Fruit fly (Drosophila melanogaster): ENCODE data around the gene Whamy.

The Whamy gene

DNA sequence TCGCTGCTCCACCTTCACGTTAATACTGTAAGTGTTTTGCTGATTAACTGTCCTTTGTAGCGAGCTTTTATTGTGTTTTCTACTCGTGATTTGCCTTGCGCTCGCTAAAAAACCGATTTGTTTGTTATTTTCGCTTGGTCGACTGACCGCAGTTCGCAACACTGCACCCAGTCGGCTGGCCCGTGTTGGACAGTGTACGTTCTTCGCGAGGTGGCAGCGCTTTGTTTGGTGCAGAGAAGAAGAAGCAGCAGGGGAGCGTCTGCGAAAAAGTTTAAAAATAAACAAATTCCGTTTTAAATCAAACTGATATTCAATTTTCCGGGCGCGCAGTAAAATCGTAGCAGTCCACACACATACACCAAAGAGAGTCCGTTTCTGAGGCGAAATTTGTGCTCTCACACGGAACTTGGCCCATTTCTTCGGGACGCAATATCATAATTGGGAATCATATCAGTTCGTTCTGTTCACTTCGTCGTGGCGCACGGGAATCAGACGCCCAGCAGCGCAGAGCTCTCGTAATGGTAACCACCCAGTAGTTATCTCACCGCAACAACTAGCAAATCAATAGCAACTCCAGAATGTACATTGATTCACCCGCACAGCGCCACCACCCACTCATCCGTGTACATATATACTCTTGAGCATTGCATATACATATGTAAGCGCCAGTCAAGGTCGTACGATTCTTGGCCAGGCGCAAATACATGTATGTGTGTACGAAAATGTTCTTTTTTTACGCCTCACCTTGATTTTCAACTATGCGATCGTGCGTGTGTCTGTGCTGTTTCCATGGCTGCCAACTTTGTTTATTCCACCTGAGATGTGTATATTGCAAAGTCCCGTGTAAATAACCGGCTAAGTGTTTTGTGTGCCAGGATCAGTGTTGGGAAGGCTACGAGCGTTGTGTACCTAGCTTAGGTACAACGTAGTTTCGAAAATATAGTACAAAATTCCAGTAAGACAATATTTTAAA, 6.3 kb downstream of the Whamy start, which contains the start of gene Naa80:
TSS of gene Naa80 (plus strand) at position 215 of the 973 bp plus-strand sequence.
- TF ChIP-seq Hr39 (GFP tag; optimal IDR thresholded peaks at IDR 0.05) (peak; percentile 67), spab (GFP tag; optimal IDR thresholded peaks at IDR 0.05) (peak; percentile 28), Met (GFP tag; optimal IDR thresholded peaks at IDR 0.05) (no peak), Lpt (GFP tag; optimal IDR thresholded peaks at IDR 0.05) (peak; percentile 35), fd59A (GFP tag; optimal IDR thresholded peaks at IDR 0.05) (peak; percentile 20), CG6163 (GFP tag; IDR thresholded peaks at IDR 0.05) (peak; percentile 59; the same call in 2 of the 3 replicates), CG6854 (GFP tag; optimal IDR thresholded peaks at IDR 0.05) (no peak), Smox (GFP tag; optimal IDR thresholded peaks at IDR 0.05) (no peak), cyc (GFP tag; optimal IDR thresholded peaks at IDR 0.05) (peak; percentile 73), Blimp-1 (GFP tag; optimal IDR thresholded peaks at IDR 0.05) (no peak), CG11294 (GFP tag; IDR thresholded peaks at IDR 0.05) (no peak), Ets21C (GFP tag; optimal IDR thresholded peaks at IDR 0.05) (no peak), Eip78C (GFP tag) (peak; percentile 89), CG10631 (GFP tag; optimal IDR thresholded peaks at IDR 0.05) (peak; percentile 75), CG8119 (GFP tag; IDR thresholded peaks at IDR 0.05) (no peak), CG4318 (GFP tag; optimal IDR thresholded peaks at IDR 0.05) (no peak), Hr38 (GFP tag; optimal IDR thresholded peaks at IDR 0.05) (no peak), CG31627 (GFP tag; optimal IDR thresholded peaks at IDR 0.05) (peak; percentile 79), CG6276 (GFP tag; optimal IDR thresholded peaks at IDR 0.05) (no peak), Eip75B (GFP tag; optimal IDR thresholded peaks at IDR 0.05) (peak; percentile 64), CG34406 (GFP tag; optimal IDR thresholded peaks at IDR 0.05) (peak; percentile 40), CG16779 (tag; optimal IDR thresholded peaks at IDR 0.05) (no peak), CG7368 (GFP tag; optimal IDR thresholded peaks at IDR 0.05) (peak; percentile 57), CG8632 (GFP tag; optimal IDR thresholded peaks at IDR 0.05) (peak; percentile 46), CG1621 (tag; optimal IDR thresholded peaks at IDR 0.05) (peak; percentile 83), net (GFP tag; optimal IDR thresholded peaks at IDR 0.05) (peak; percentile 59), achi (GFP tag; optimal IDR thresholded peaks at IDR 0.05) (peak; percentile 48), CG9139 (GFP tag; optimal IDR thresholded peaks at IDR 0.05) (no peak), Sox102F (GFP tag; optimal IDR thresholded peaks at IDR 0.05) (no peak), eg (GFP tag; IDR thresholded peaks at IDR 0.05) (0 out of 3 replicates have a peak, but pooled peaks have one; percentile 30), dsx (GFP tag; optimal IDR thresholded peaks at IDR 0.05; ENCODE audit: poor library complexity, severe bottlenecking) (peak; percentile 50), Eip93F (GFP tag; optimal IDR thresholded peaks at IDR 0.05) (no peak), Hr4 (GFP tag; optimal IDR thresholded peaks at IDR 0.05) (no peak), vri (GFP tag; optimal IDR thresholded peaks at IDR 0.05) (peak; percentile 60), CG6808 (GFP tag; optimal IDR thresholded peaks at IDR 0.05) (peak; percentile 57), acj6 (GFP tag; optimal IDR thresholded peaks at IDR 0.05) (peak; percentile 44), dac (GFP tag; optimal IDR thresholded peaks at IDR 0.05) (no peak), Ets96B (tag; optimal IDR thresholded peaks at IDR 0.05) (no peak), CG3919 (GFP tag; optimal IDR thresholded peaks at IDR 0.05) (peak; percentile 71), Sox14 (GFP tag; optimal IDR thresholded peaks at IDR 0.05) (peak; percentile 83), CG10669 (GFP tag; optimal IDR thresholded peaks at IDR 0.05) (peak; percentile 54), CG8319 (GFP tag; optimal IDR thresholded peaks at IDR 0.05) (peak; percentile 8), Gug (GFP tag; IDR thresholded peaks at IDR 0.05) (no peak), Sox15 (GFP tag; optimal IDR thresholded peaks at IDR 0.05) (peak; percentile 24), svp (GFP tag) (no peak), CG3032 (tag; optimal IDR thresholded peaks at IDR 0.05) (peak; percentile 38), esn (GFP tag; optimal IDR thresholded peaks at IDR 0.05) (peak; percentile 68), CG15336 (GFP tag; IDR thresholded peaks at IDR 0.05) (peak; percentile 40; the same call in 1 of the 2 replicates), fkh (GFP tag; optimal IDR thresholded peaks at IDR 0.05) (peak; percentile 80), CG6792 (GFP tag; optimal IDR thresholded peaks at IDR 0.05) (peak; percentile 59)
